Fruit fly (Drosophila melanogaster) whole organism, embryonic: ENCODE results near the gene EMC10.

ENCODE experiments used
- CG10274 ChIP-seq: fragments of 200-800 bp; sonication (Bioruptor generic); optimal IDR thresholded peaks from 3 replicates; lab custom pipeline; 2017; ENCODE audit warnings: missing biosample characterization, mild to moderate bottlenecking, missing genetic modification characterization
- CG10654 ChIP-seq: fragments of 200-800 bp; sonication (Bioruptor generic); optimal IDR thresholded peaks from 2 replicates; lab custom pipeline; 2016; ENCODE audit warnings: missing biosample characterization, missing genetic modification characterization
- CG10979 ChIP-seq: fragments of 200-800 bp; sonication (Bioruptor generic); optimal IDR thresholded peaks from 2 replicates; lab custom pipeline; 2018; ENCODE audit warnings: missing biosample characterization, mild to moderate bottlenecking, missing genetic modification characterization, moderate library complexity
- CG11093 ChIP-seq: fragments of 200-800 bp; sonication (Bioruptor generic); IDR thresholded peaks from 3 replicates; pipeline ENCODE4 v1.3.6; 2022; ENCODE audit warnings: missing biosample characterization, missing genetic modification characterization
- CG11695 ChIP-seq: fragments of 200-800 bp; sonication (Bioruptor generic); IDR thresholded peaks from 3 replicates; pipeline ENCODE4 v1.3.6; 2022; ENCODE audit warnings: missing biosample characterization, missing genetic modification characterization
- CG11696 ChIP-seq: fragments of 200-800 bp; sonication (Bioruptor generic); IDR thresholded peaks from 2 replicates; pipeline ENCODE4 v1.3.6; 2022; ENCODE audit warnings: missing biosample characterization, missing genetic modification characterization
- CG12104 ChIP-seq: fragments of 200-800 bp; sonication (Bioruptor generic); optimal IDR thresholded peaks from 3 replicates; lab custom pipeline; 2016; ENCODE audit warnings: missing biosample characterization, missing genetic modification characterization
- CG12659 ChIP-seq: fragments of 200-800 bp; sonication (Bioruptor generic); optimal IDR thresholded peaks from 3 replicates; lab custom pipeline; 2017; ENCODE audit warnings: mild to moderate bottlenecking, missing biosample characterization, missing genetic modification reagents, missing genetic modification characterization
- CG12744 ChIP-seq: fragments of 200-800 bp; sonication (Bioruptor generic); optimal IDR thresholded peaks from 2 replicates; lab custom pipeline; 2016; ENCODE audit warnings: missing biosample characterization, missing genetic modification characterization
- CG14710 ChIP-seq: fragments of 200-800 bp; sonication (Bioruptor generic); optimal IDR thresholded peaks from 3 replicates; lab custom pipeline; 2019; ENCODE audit warnings: missing biosample characterization, mild to moderate bottlenecking, missing genetic modification characterization, moderate library complexity
- CG15479 ChIP-seq: fragments of 200-800 bp; sonication (Bioruptor generic); optimal IDR thresholded peaks from 3 replicates; lab custom pipeline; 2019; ENCODE audit warnings: missing biosample characterization, mild to moderate bottlenecking, missing genetic modification characterization, moderate library complexity
- CG1602 ChIP-seq: fragments of 200-800 bp; sonication (Bioruptor generic); optimal IDR thresholded peaks from 3 replicates; lab custom pipeline; 2016; ENCODE audit warnings: missing biosample characterization, missing genetic modification characterization
- CG1603 ChIP-seq: fragments of 200-800 bp; sonication (Bioruptor generic); optimal IDR thresholded peaks from 2 replicates; lab custom pipeline; 2019; ENCODE audit warnings: missing biosample characterization, mild to moderate bottlenecking, missing genetic modification characterization, moderate library complexity
- CG31224 ChIP-seq: fragments of 200-800 bp; sonication (Bioruptor generic); IDR thresholded peaks from 2 replicates; pipeline ENCODE4 v1.3.6; 2022; ENCODE audit warnings: missing biosample characterization, missing genetic modification characterization
- CG32772 ChIP-seq: fragments of 200-800 bp; sonication (Bioruptor generic); IDR thresholded peaks from 2 replicates; pipeline ENCODE4 v1.3.6; 2022; ENCODE audit warnings: missing biosample characterization, missing genetic modification characterization
- CG4282 ChIP-seq: fragments of 200-800 bp; sonication (Bioruptor generic); optimal IDR thresholded peaks from 2 replicates; lab custom pipeline; 2016; ENCODE audit warnings: missing biosample characterization, missing genetic modification characterization
- CG5180 ChIP-seq: fragments of 200-800 bp; sonication (Bioruptor generic); optimal IDR thresholded peaks from 3 replicates; lab custom pipeline; 2017; ENCODE audit warnings: missing biosample characterization, missing genetic modification characterization, mild to moderate bottlenecking, moderate library complexity, missing genetic modification reagents
- CG9215 ChIP-seq: fragments of 200-800 bp; sonication (Bioruptor generic); IDR thresholded peaks from 2 replicates; pipeline ENCODE4 v1.3.6; 2022; ENCODE audit warnings: missing biosample characterization, missing genetic modification characterization
- CG9797 ChIP-seq: fragments of 200-800 bp; sonication (Bioruptor generic); optimal IDR thresholded peaks from 3 replicates; lab custom pipeline; 2018; ENCODE audit warnings: missing biosample characterization, mild to moderate bottlenecking, missing genetic modification characterization
- Dbx ChIP-seq: fragments of 200-800 bp; sonication (Bioruptor generic); IDR thresholded peaks from 3 replicates; pipeline ENCODE4 v1.3.6; 2022; ENCODE audit warnings: missing biosample characterization, missing genetic modification characterization
- HLH3B ChIP-seq: fragments of 200-800 bp; sonication (Bioruptor generic); IDR thresholded peaks from 2 replicates; pipeline ENCODE4 v1.3.6; 2022; ENCODE audit warnings: missing biosample characterization, missing genetic modification characterization
- Lhr ChIP-seq: fragments of 200-800 bp; sonication (Bioruptor generic); optimal IDR thresholded peaks from 3 replicates; lab custom pipeline; 2017; ENCODE audit warnings: mild to moderate bottlenecking, missing biosample characterization, missing genetic modification reagents, missing genetic modification characterization
- Max ChIP-seq: fragments of 200-800 bp; sonication (Bioruptor generic); optimal IDR thresholded peaks from 2 replicates; lab custom pipeline; 2016; ENCODE audit warnings: missing biosample characterization, mild to moderate bottlenecking, missing genetic modification characterization
- Sin3A ChIP-seq: fragments of >200 bp; optimal IDR thresholded peaks from 2 replicates; lab custom pipeline; 2018
- Xrp1 ChIP-seq: fragments of 200-800 bp; sonication (Bioruptor generic); IDR thresholded peaks from 2 replicates; pipeline ENCODE4 v1.3.6; 2022; ENCODE audit warnings: missing biosample characterization, missing genetic modification characterization
- YL-1 ChIP-seq: fragments of 200-800 bp; sonication (Bioruptor generic); optimal IDR thresholded peaks from 3 replicates; lab custom pipeline; 2017; ENCODE audit warnings: missing biosample characterization, mild to moderate bottlenecking, missing genetic modification characterization
- ase ChIP-seq: fragments of 200-800 bp; sonication (Bioruptor generic); IDR thresholded peaks from 3 replicates; pipeline ENCODE4 v1.3.6; 2022; ENCODE audit warnings: missing biosample characterization, missing genetic modification characterization
- da ChIP-seq: fragments of 200-800 bp; sonication (Bioruptor generic); optimal IDR thresholded peaks from 2 replicates; lab custom pipeline; 2016; ENCODE audit warnings: missing biosample characterization, missing genetic modification characterization
- dysf ChIP-seq: fragments of 200-800 bp; sonication (Bioruptor generic); IDR thresholded peaks from 3 replicates; pipeline ENCODE4 v1.3.6; 2022; ENCODE audit warnings: missing biosample characterization, missing genetic modification characterization
- fd3F ChIP-seq: fragments of 200-800 bp; sonication (Bioruptor generic); optimal IDR thresholded peaks from 2 replicates; lab custom pipeline; 2018; ENCODE audit warnings: missing biosample characterization, mild to moderate bottlenecking, missing genetic modification characterization, moderate library complexity
- fd96Cb ChIP-seq: fragments of 200-800 bp; sonication (Bioruptor generic); optimal IDR thresholded peaks from 2 replicates; lab custom pipeline; 2018; ENCODE audit warnings: missing biosample characterization, mild to moderate bottlenecking, missing genetic modification characterization, moderate library complexity
- ind ChIP-seq: fragments of 200-800 bp; sonication (Bioruptor generic); optimal IDR thresholded peaks from 3 replicates; lab custom pipeline; 2016; ENCODE audit warnings: missing biosample characterization, missing genetic modification characterization
- lola ChIP-seq, 3 experiments: fragments of >200 bp in 2 of 3; fragments of 200-800 bp in 1 of 3; sonication (Bioruptor generic) in 1 of 3; optimal IDR thresholded peaks; 2 replicates each; lab custom pipeline; 2017 to 2019; ENCODE audit warnings: missing biosample characterization in 3 of 3, missing genetic modification characterization in 3 of 3, mild to moderate bottlenecking in 1 of 3, moderate library complexity in 1 of 3
- luna ChIP-seq: fragments of 200-800 bp; sonication (Bioruptor generic); optimal IDR thresholded peaks from 2 replicates; lab custom pipeline; 2016; ENCODE audit warnings: missing biosample characterization, missing genetic modification characterization
- maf-S ChIP-seq: fragments of 200-800 bp; sonication (Bioruptor generic); optimal IDR thresholded peaks from 2 replicates; lab custom pipeline; 2016; ENCODE audit warnings: missing biosample characterization, missing genetic modification characterization
- mam ChIP-seq: fragments of 200-800 bp; sonication (Bioruptor generic); optimal IDR thresholded peaks from 3 replicates; lab custom pipeline; 2016; ENCODE audit warnings: missing biosample characterization, missing genetic modification characterization
- nerfin-2 ChIP-seq: fragments of 200-800 bp; sonication (Bioruptor generic); IDR thresholded peaks from 2 replicates; pipeline ENCODE4 v1.3.6; 2022; ENCODE audit warnings: missing biosample characterization, missing genetic modification characterization; ENCODE audit not compliant: partially characterized antibody
- peb ChIP-seq: fragments of 200-800 bp; sonication (Bioruptor generic); IDR thresholded peaks from 2 replicates; pipeline ENCODE4 v1.3.6; 2022; ENCODE audit warnings: missing biosample characterization, missing genetic modification characterization
- prd ChIP-seq, 3 experiments: fragments of >200 bp in 2 of 3; fragments of 200-800 bp in 1 of 3; sonication (Bioruptor generic) in 1 of 3; optimal IDR thresholded peaks in 2 of 3; IDR thresholded peaks in 1 of 3; 2 replicates in 2 of 3; 3 replicates in 1 of 3; pipeline versions ENCODE4 v1.3.6 to Lab custom; 2017 to 2022; ENCODE audit warnings: missing biosample characterization in 1 of 3, missing genetic modification characterization in 1 of 3
- rib ChIP-seq: fragments of 200-800 bp; sonication (Bioruptor generic); IDR thresholded peaks from 2 replicates; pipeline ENCODE4 v1.3.6; 2022; ENCODE audit warnings: missing biosample characterization, missing genetic modification characterization
- slou ChIP-seq: fragments of 200-800 bp; sonication (Bioruptor generic); optimal IDR thresholded peaks from 3 replicates; lab custom pipeline; 2016; ENCODE audit warnings: missing biosample characterization, missing genetic modification characterization
- ssp ChIP-seq: fragments of 200-800 bp; sonication (Bioruptor generic); IDR thresholded peaks from 2 replicates; pipeline ENCODE4 v1.3.6; 2022; ENCODE audit warnings: missing biosample characterization, missing genetic modification characterization
- tin ChIP-seq: fragments of 200-800 bp; sonication (Bioruptor generic); optimal IDR thresholded peaks from 3 replicates; lab custom pipeline; 2016; ENCODE audit warnings: missing biosample characterization, missing genetic modification characterization
- usp ChIP-seq: fragments of >200 bp; optimal IDR thresholded peaks from 2 replicates; lab custom pipeline; 2017; ENCODE audit warnings: missing biosample characterization, missing genetic modification characterization
- vnd ChIP-seq: fragments of 200-800 bp; sonication (Bioruptor generic); IDR thresholded peaks from 3 replicates; pipeline ENCODE4 v1.3.6; 2022; ENCODE audit warnings: missing biosample characterization, missing genetic modification characterization; ENCODE audit not compliant: partially characterized antibody
- zen2 ChIP-seq: fragments of 200-800 bp; sonication (Bioruptor generic); IDR thresholded peaks from 3 replicates; pipeline ENCODE4 v1.3.6; 2022; ENCODE audit warnings: missing biosample characterization, missing genetic modification characterization; ENCODE audit not compliant: partially characterized antibody
- zfh2 ChIP-seq: fragments of 200-800 bp; sonication (Bioruptor generic); optimal IDR thresholded peaks from 2 replicates; lab custom pipeline; 2016; ENCODE audit warnings: missing biosample characterization, missing genetic modification characterization

The EMC10 gene

DNA sequence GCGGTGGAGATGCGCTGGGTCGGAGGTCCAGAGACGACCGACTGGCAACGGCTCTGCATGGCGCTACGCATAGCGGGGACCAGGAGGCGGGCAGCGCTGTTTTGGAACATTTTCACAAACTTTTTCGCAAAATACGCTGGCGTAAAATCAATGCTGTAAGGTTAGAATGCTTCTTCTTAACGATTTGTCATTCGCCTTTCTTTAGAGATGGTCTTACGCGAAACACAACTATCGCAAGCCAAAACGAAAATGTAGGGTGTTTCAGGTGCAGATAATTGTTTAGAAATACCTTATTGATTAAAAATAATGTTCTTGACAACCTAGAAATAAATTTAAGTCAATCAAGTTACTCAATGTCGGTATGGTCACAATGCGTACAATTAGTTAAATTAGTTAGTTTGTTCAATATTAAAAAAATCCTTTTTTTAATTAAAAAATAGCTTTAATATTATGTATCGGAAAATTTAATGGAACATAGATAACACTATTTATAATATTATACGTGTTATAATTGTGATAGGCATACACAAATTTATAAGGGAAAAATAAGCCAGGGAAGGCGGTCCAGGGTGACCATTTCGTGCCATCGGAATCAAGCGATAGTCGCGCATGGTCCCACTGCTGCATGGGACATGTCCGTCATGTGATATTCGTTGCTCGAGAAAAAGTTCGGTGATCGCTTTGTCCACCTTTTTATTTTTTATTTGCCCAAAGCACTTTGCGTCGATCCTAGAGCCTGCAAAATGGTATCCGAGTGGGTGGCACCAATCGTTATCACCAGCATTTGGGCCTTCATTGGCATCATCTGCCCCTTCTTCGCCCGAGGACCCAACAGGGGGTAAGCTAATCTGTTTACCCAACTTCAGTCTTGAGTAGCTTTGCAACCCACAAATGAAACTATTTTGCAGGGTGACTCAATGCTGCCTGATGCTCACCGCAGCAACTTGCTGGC lies 34.4 kb upstream of the EMC10 start, which contains the start of the genes COX8 and VhaM9.7-b (continued):
- no peak for TF ChIP-seq CG5180 (GFP tag; lab: Kevin White, UChicago)
- no peak for TF ChIP-seq CG12744
- no peak for TF ChIP-seq prd (optimal IDR thresholded peaks at IDR 0.05; lab: Kevin White, UChicago)
- TF ChIP-seq prd (GFP tag; IDR thresholded peaks at IDR 0.05; lab: Robert Waterston, UW) = peak; percentile 78; the same call in 2 of the 3 replicates
- peak; percentile 10; the same call in 1 of the 2 replicates for TF ChIP-seq Xrp1 (GFP tag; lab: Robert Waterston, UW)
- peak; percentile 57 for TF ChIP-seq slou (GFP tag; lab: Kevin White, UChicago)
- TF ChIP-seq zen2 (GFP tag; lab: Robert Waterston, UW) = peak; percentile 51; the same call in 1 of the 3 replicates
- peak; percentile 74 for TF ChIP-seq ind (GFP tag; lab: Kevin White, UChicago)
- peak; percentile 73 for TF ChIP-seq Sin3A
- TF ChIP-seq da (GFP tag; lab: Kevin White, UChicago) = no peak
- TF ChIP-seq zfh2 (GFP tag; lab: Kevin White, UChicago) = peak; percentile 78
- peak; percentile 38 for TF ChIP-seq maf-S
- TF ChIP-seq fd96Cb (tag; lab: Kevin White, UChicago) = peak; percentile 43
- TF ChIP-seq CG10654 (GFP tag; lab: Kevin White, UChicago) = peak; percentile 48
- peak; percentile 45 for TF ChIP-seq ssp (GFP tag; lab: Robert Waterston, UW)
- no peak for TF ChIP-seq CG11695 (GFP tag; lab: Robert Waterston, UW)
- TF ChIP-seq tin = peak; percentile 64
- TF ChIP-seq CG15479 (GFP tag; lab: Kevin White, UChicago) = no peak
- peak; percentile 46; the same call in 1 of the 2 replicates for TF ChIP-seq nerfin-2 (GFP tag; lab: Robert Waterston, UW)
- no peak for TF ChIP-seq ase (GFP tag; lab: Robert Waterston, UW)
- no peak for TF ChIP-seq CG9215 (GFP tag; lab: Robert Waterston, UW)
- TF ChIP-seq Max = peak; percentile 58
- TF ChIP-seq CG1603 = peak; percentile 59
- TF ChIP-seq dysf = 0 out of 3 replicates have a peak, but pooled peaks have one; percentile 57
- peak; percentile 37 for TF ChIP-seq CG10979
- TF ChIP-seq Lhr = peak; percentile 61
- TF ChIP-seq CG31224 (GFP tag; lab: Robert Waterston, UW) = peak; percentile 8; the same call in 1 of the 2 replicates
- TF ChIP-seq CG1602 (GFP tag; lab: Kevin White, UChicago) = peak; percentile 65
- TF ChIP-seq CG4282 = peak; percentile 15
- peak; percentile 70 for TF ChIP-seq HLH3B (GFP tag; lab: Robert Waterston, UW)
- TF ChIP-seq CG11696 (GFP tag; lab: Robert Waterston, UW) = no peak
- TF ChIP-seq CG10274 (GFP tag; lab: Kevin White, UChicago) = no peak
- TF ChIP-seq YL-1 (GFP tag; lab: Kevin White, UChicago) = peak; percentile 86
- peak; percentile 41 for TF ChIP-seq CG12104
- no peak for TF ChIP-seq peb (GFP tag; lab: Robert Waterston, UW)
- peak; percentile 1 for TF ChIP-seq luna (GFP tag; lab: Kevin White, UChicago)
- TF ChIP-seq Dbx (GFP tag; lab: Robert Waterston, UW) = 0 out of 3 replicates have a peak, but pooled peaks have one; percentile 48
- TF ChIP-seq rib (GFP tag; lab: Robert Waterston, UW) = 0 out of 2 replicates have a peak, but pooled peaks have one; percentile 10
- peak; percentile 32 for TF ChIP-seq fd3F
- peak in 1 of 3 experiments; percentile 62 for TF ChIP-seq lola (GFP tag; optimal IDR thresholded peaks at IDR 0.05; lab: Kevin White, UChicago)
- TF ChIP-seq CG32772 = no peak; the same call in 1 of the 2 replicates
- peak; percentile 79 for TF ChIP-seq CG12659
- TF ChIP-seq usp (GFP tag; lab: Kevin White, UChicago) = no peak
- peak; percentile 82 for TF ChIP-seq CG14710
- TF ChIP-seq CG11093 (GFP tag; lab: Robert Waterston, UW) = no peak
- TF ChIP-seq vnd (GFP tag; lab: Robert Waterston, UW) = peak; percentile 65; the same call in 1 of the 3 replicates
- peak; percentile 83 for TF ChIP-seq mam (GFP tag; lab: Kevin White, UChicago)
- TF ChIP-seq CG9797 = peak; percentile 86
